Worm (Caenorhabditis elegans): ENCODE measurements around the gene npr-25.
A peak's percentile ranks its signal among the peaks of the same experiment; 100 is the strongest.

Gene npr-25

ce11 chrV:11312904-11313303, 39.9 kb downstream of the npr-25 start:
- TF ChIP-seq lin-13 (tag; optimal IDR thresholded peaks at IDR 0.05) (no peak), nhr-28 (tag; optimal IDR thresholded peaks at IDR 0.05) (no peak), lsy-2 (tag; optimal IDR thresholded peaks at IDR 0.05) (no peak), unc-39 (tag; optimal IDR thresholded peaks at IDR 0.05) (no peak), ces-1 (GFP tag; optimal IDR thresholded peaks at IDR 0.05) (no peak), mep-1 (tag; optimal IDR thresholded peaks at IDR 0.05) (no peak), cnd-1 (tag; optimal IDR thresholded peaks at IDR 0.05) (no peak), ceh-43 (GFP tag; optimal IDR thresholded peaks at IDR 0.05) (no peak), sptf-1 (tag; optimal IDR thresholded peaks at IDR 0.05) (no peak), mab-5 (tag; optimal IDR thresholded peaks at IDR 0.05) (no peak), ceh-39 (tag; optimal IDR thresholded peaks at IDR 0.05) (no peak), nhr-2 (tag; optimal IDR thresholded peaks at IDR 0.05) (no peak), ham-2 (GFP tag; optimal IDR thresholded peaks at IDR 0.05) (no peak), hlh-1 (tag; optimal IDR thresholded peaks at IDR 0.05) (no peak), unc-120 (tag; optimal IDR thresholded peaks at IDR 0.05; ENCODE audit: poor library complexity, severe bottlenecking) (no peak), bed-3 (GFP tag; optimal IDR thresholded peaks at IDR 0.05) (no peak), elt-1 (tag; optimal IDR thresholded peaks at IDR 0.05; ENCODE audit: borderline replicate concordance, insufficient read depth) (no peak), nhr-237 (tag; optimal IDR thresholded peaks at IDR 0.05) (no peak)

ce11 chrV:11311013-11311472, 41.8 kb downstream of the npr-25 start, which contains the start of gene T03F7.7:
Gene T03F7.7, plus strand, starts transcription at chrV:11311422.
- no peak for TF ChIP-seq nhr-76 (tag; optimal IDR thresholded peaks at IDR 0.05)

DNA sequence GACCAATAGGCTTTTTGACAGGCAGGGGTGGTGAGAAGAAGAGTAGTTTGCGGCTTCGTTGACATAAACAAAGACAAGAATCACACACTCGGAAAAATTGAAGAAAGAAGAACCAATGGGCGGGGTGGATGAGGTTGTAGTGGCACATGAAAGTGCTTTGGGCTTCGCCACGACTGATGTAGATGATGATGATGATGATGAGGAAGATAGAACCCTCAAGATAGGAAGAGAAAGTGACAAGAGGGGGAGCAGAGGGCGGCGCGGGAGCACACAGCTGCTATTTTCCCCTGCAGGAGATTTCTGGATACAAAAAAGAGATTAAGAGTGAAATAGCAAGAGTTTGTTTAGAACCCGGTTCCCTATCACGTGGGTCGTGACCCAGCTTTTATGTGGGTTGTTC, 43.9 kb downstream of the npr-25 start:
- no peak for TF ChIP-seq nhr-237 (tag; optimal IDR thresholded peaks at IDR 0.05)
- peak; percentile 64 for TF ChIP-seq hlh-1 (tag; optimal IDR thresholded peaks at IDR 0.05)
- peak; percentile 66 for TF ChIP-seq unc-120 (tag; optimal IDR thresholded peaks at IDR 0.05; ENCODE audit: poor library complexity, severe bottlenecking)
- no peak for TF ChIP-seq ceh-83 (GFP tag; optimal IDR thresholded peaks at IDR 0.05)
- TF ChIP-seq unc-62 (GFP tag; optimal IDR thresholded peaks at IDR 0.05) = peak; percentile 79

ce11 chrV:11308346-11308745, 44.4 kb downstream of the npr-25 start, which contains the start of gene snf-11:
Gene snf-11, minus strand, starts transcription at chrV:11308446.
- TF ChIP-seq pha-4 (tag; optimal IDR thresholded peaks at IDR 0.05) (no peak), cnd-1 (tag; optimal IDR thresholded peaks at IDR 0.05) (no peak), ham-2 (GFP tag; optimal IDR thresholded peaks at IDR 0.05) (no peak), sptf-1 (tag; optimal IDR thresholded peaks at IDR 0.05) (no peak)

DNA sequence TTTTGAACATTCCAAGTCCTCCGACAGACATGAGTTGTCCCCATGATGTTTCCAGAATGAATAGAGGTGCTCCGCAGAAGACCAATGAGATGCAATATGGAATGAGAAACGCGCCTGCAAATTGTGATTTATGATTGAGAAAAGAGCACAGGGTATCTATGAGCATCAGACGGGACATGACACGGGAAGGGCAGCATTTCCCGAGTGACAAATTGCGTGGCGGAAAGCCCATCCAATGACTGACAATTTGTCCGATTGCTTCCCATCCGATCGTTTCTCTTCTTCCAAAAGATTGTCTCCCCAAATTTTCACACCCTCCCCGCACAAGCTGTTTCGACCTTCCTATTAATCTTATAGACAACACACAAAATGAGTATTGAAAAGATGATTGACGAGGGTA, 45.0 kb downstream of the npr-25 start:
- TF ChIP-seq mab-5 (tag; optimal IDR thresholded peaks at IDR 0.05) (peak; percentile 72), unc-62 (GFP tag; optimal IDR thresholded peaks at IDR 0.05) (peak; percentile 98), hlh-1 (tag; optimal IDR thresholded peaks at IDR 0.05) (peak; percentile 1), nhr-2 (tag; optimal IDR thresholded peaks at IDR 0.05) (no peak), unc-120 (tag; optimal IDR thresholded peaks at IDR 0.05; ENCODE audit: poor library complexity, severe bottlenecking) (peak; percentile 87)

ce11 chrV:11304879-11305278, 47.9 kb downstream of the npr-25 start, which contains the start of gene srh-45:
Gene srh-45, minus strand, starts transcription at chrV:11304979.
- TF ChIP-seq zip-8 (tag; optimal IDR thresholded peaks at IDR 0.05) = no peak
- TF ChIP-seq nhr-237 (tag; optimal IDR thresholded peaks at IDR 0.05) = no peak
- no peak for TF ChIP-seq nhr-2 (tag; optimal IDR thresholded peaks at IDR 0.05)
- TF ChIP-seq sem-2 (GFP tag; optimal IDR thresholded peaks at IDR 0.05) = no peak
- TF ChIP-seq snpc-4 (tag; optimal IDR thresholded peaks at IDR 0.05) = no peak

- no peak for TF ChIP-seq lin-32 (GFP tag; optimal IDR thresholded peaks at IDR 0.05)
- no peak for TF ChIP-seq ceh-39 (tag; optimal IDR thresholded peaks at IDR 0.05)
Measured at ce11 chrV:11304200-11304599, 48.6 kb downstream of the npr-25 start.

- TF ChIP-seq M03D4.4 (tag; optimal IDR thresholded peaks at IDR 0.05) (no peak), mab-5 (tag; optimal IDR thresholded peaks at IDR 0.05) (no peak), unc-120 (tag; optimal IDR thresholded peaks at IDR 0.05; ENCODE audit: poor library complexity, severe bottlenecking) (no peak), zip-8 (tag; optimal IDR thresholded peaks at IDR 0.05) (no peak), lin-13 (tag; optimal IDR thresholded peaks at IDR 0.05) (no peak), unc-62 (GFP tag; optimal IDR thresholded peaks at IDR 0.05) (no peak), ztf-11 (tag; optimal IDR thresholded peaks at IDR 0.05) (no peak), unc-39 (tag; optimal IDR thresholded peaks at IDR 0.05) (no peak), ces-1 (GFP tag; optimal IDR thresholded peaks at IDR 0.05) (no peak), cnd-1 (tag; optimal IDR thresholded peaks at IDR 0.05) (no peak), ceh-39 (tag; optimal IDR thresholded peaks at IDR 0.05) (no peak), nhr-76 (tag; optimal IDR thresholded peaks at IDR 0.05) (no peak), mep-1 (tag; optimal IDR thresholded peaks at IDR 0.05) (no peak), flh-1 (GFP tag; optimal IDR thresholded peaks at IDR 0.05) (no peak), elt-1 (tag; optimal IDR thresholded peaks at IDR 0.05; ENCODE audit: borderline replicate concordance, insufficient read depth) (no peak), drap-1 (GFP tag; optimal IDR thresholded peaks at IDR 0.05) (no peak), pha-4 (tag; optimal IDR thresholded peaks at IDR 0.05) (no peak), hlh-1 (tag; optimal IDR thresholded peaks at IDR 0.05) (no peak)
Measured at ce11 chrV:11302698-11303097, 50.1 kb downstream of the npr-25 start, which contains the start of gene srh-46. Gene srh-46, minus strand, starts transcription at chrV:11302886.
